Fruit fly (Drosophila melanogaster): ENCODE results near the gene Cyp308a1.

DNA sequence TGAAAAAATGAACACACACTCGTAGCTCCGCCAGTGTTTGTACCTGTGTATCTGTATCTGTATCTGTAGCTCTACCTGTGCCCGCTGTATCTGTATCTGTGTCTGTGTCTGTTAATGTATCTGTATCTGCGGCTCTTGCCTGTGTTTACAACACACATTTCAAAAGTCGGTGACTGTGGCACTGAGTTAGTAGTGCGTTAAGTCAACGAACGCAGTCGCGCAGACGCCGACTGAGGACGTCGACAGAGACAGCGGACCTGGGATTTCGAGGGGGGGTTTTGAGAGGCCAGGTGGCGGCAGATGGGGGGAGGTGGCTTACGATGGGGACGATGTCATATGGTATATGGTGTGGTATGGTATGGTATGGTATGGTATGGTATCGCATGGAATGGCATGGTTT, 41.4 kb upstream of the Cyp308a1 start:
- no peak for TF ChIP-seq brk (GFP tag; optimal IDR thresholded peaks at IDR 0.05)
- no peak for TF ChIP-seq Hr78 (GFP tag; optimal IDR thresholded peaks at IDR 0.05)
- TF ChIP-seq Myc (optimal IDR thresholded peaks at IDR 0.05), result no peak
- TF ChIP-seq pan (optimal IDR thresholded peaks at IDR 0.05), result no peak
- no peak for TF ChIP-seq Mio (GFP tag; optimal IDR thresholded peaks at IDR 0.05)
- no peak for TF ChIP-seq Dfd (GFP tag; optimal IDR thresholded peaks at IDR 0.05)
- TF ChIP-seq usp (GFP tag; optimal IDR thresholded peaks at IDR 0.05), result no peak
- no peak for TF ChIP-seq br (GFP tag; optimal IDR thresholded peaks at IDR 0.05)
- no peak for TF ChIP-seq HLH106 (tag; optimal IDR thresholded peaks at IDR 0.05)

Measured in whole organism, wandering third instar larva.